Fruit fly (Drosophila melanogaster) Kc167 (cell line): ENCODE data around the gene pkaap.

Experiments used
- Sin3A ChIP-seq: fragments of >200 bp; optimal IDR thresholded peaks from 2 replicates; lab custom pipeline; 2018; ENCODE audit warnings: missing external identifiers
- h ChIP-seq: fragments of >200 bp; optimal IDR thresholded peaks from 3 replicates; lab custom pipeline; 2018; ENCODE audit warnings: missing external identifiers
- insv ChIP-seq: fragments of >200 bp; optimal IDR thresholded peaks from 3 replicates; lab custom pipeline; 2018; ENCODE audit warnings: missing external identifiers
- psq ChIP-seq: fragments of >200 bp; optimal IDR thresholded peaks from 2 replicates; lab custom pipeline; 2017; ENCODE audit warnings: missing external identifiers
- ttk ChIP-seq: sonication (Bioruptor generic); optimal IDR thresholded peaks from 2 replicates; lab custom pipeline; 2017; ENCODE audit warnings: missing external identifiers

- TF ChIP-seq psq (lab: Kevin White, UChicago) (no peak), ttk (lab: Kevin White, UChicago) (no peak), h (no peak), Sin3A (lab: Kevin White, UChicago) (no peak), insv (no peak)
Observed at dm6 chr2L:16285692-16286359, 2.3 kb upstream of the pkaap start.
